Worm (Caenorhabditis elegans): Measurements from ENCODE around the gene brc-1.

Gene brc-1

ce11 chrIII:3862918-3863385 is at the start of gene brc-1:
Gene brc-1, minus strand, starts transcription at chrIII:3862968.
- no peak for TF ChIP-seq unc-62 (GFP tag; optimal IDR thresholded peaks at IDR 0.05)

DNA sequence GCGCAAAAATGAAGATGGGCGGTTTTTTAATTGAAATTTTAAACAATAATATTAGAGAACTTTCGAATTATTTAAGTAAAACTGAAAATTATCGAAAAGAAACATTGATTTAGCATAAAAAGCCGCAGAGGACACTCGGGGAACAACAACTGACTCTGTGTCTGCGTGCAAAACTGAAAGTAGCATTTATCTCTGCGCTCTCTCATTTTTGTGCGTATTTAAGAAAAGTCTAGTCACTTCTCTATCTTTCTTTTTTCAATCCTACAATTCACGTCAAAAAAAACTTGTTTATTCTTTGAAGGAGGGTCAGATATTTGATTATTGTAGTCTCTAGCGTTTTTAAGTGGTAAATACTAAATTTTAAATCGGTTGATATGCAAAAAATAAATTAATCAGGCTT is 45.4 kb upstream of the brc-1 start:
- no peak for TF ChIP-seq unc-62 (GFP tag; optimal IDR thresholded peaks at IDR 0.05)

ce11 chrIII:3907587-3907986 is 44.8 kb upstream of the brc-1 start, which contains the start of gene mmcm-1:
Gene mmcm-1, minus strand, starts transcription at chrIII:3907687.
- TF ChIP-seq unc-62 (GFP tag; optimal IDR thresholded peaks at IDR 0.05): no peak

DNA sequence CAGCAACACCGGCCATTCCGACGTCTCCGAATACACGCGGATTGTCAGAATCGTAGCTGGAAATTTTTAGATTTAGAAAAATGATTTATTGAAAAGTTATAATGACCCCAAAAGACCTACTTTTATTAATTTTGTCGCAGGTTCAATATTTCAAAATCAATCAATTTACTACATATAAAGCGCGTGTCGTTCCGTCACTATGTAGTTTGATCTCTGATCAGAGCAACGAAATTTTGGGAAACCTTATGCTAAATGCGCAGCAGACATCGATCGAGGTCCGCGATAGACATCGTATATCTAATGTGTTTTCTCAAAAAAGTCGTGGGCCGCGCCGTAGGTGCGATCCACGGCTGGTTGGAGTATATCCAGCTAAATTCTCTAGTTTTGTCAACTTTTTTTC is 43.7 kb upstream of the brc-1 start:
- TF ChIP-seq unc-62 (GFP tag; optimal IDR thresholded peaks at IDR 0.05): no peak

DNA sequence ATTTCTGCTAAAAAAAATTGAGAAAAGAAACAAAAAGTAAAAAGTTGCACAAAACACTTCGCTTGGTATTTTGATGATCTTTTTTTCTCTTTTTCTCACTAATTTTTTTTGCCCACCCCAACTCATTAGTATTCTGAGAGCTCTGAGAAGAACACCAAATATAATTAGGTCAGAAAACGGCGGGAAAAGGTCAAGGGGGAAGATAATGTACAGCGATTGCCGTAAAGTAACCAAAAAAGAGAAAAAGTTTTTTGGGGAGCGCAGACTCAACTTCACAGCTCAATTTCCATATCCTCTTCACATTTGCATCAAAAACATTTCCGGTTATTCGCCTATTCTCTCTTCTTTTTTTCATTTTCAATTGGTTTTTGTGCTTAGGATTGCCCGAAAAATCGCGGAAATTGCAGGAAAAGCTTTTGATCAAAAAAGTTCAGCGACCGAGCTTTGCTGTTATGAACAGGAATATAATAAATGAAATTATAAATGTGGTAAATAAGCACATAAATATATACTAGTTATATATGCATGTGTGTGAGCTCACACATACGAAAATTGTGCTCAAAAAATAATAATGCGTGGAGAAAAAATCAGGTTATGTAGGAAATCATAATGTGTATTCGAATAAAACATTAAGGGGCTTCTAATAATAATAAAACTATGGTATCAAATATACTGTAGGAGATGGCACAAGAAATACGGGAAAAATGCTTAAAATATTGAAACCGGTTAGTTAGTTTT is 40.0 kb upstream of the brc-1 start:
- no peak for TF ChIP-seq unc-62 (GFP tag; optimal IDR thresholded peaks at IDR 0.05)

DNA sequence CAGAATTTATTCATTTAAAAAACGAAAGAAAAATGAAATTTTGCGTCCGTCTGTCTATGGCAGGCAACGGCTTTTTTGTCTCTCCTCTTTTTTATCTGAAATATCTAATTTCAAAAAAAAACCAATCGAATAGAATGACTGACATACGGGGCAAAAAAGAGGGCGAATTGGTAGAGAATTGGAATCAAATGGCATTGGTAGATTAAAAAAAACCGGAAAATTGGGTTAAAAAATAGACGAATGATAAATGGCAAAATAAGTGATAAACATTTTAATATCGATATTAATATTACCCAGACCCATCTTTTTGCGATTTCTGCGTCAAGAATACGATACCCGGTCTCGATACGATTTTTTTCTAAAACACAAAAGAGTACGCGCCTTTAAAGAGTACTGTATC is 38.8 kb upstream of the brc-1 start, which contains the start of gene tir-1:
TSS of gene tir-1 (minus strand) at position 101 of the 400 bp plus-strand sequence.
- no peak for TF ChIP-seq unc-62 (GFP tag; optimal IDR thresholded peaks at IDR 0.05)

DNA sequence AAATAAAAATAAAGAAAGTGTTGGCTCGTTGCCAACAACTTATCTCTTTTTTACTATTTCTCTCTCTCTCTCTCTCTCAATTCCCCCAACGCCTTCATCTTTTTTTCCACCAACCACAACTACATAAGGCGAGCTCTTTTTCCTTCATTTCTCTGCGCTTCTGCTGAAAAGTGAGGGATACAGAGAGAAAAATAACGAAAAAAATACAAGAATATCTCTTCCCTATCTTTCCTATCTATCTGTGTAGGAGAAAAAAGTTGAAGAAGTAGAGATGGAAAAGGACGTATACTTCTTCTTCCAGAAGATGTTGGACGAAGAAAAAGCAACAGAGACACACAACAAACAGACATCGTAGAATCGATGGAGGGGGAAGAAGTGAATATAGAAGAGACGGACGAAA is 36.1 kb upstream of the brc-1 start:
- TF ChIP-seq unc-62 (GFP tag; optimal IDR thresholded peaks at IDR 0.05): no peak

DNA sequence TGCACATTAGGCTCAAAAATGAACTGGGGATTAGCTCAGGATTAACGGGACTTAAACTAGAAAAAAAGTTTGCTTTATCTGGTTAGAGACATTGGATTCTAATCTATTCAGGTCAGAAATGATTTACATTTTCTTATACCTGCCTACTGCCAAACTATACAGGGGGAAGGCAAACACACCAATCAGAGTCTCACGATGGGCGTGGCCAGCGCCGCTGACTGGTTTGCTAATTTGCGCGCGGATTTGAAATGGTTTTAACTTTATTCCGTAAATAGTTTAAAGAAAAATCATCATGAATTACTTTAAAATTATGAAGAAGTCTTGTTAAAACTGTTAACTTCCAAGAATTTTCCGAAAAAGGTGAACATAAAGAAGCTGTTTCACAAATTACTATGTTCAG is 35.6 kb upstream of the brc-1 start:
- TF ChIP-seq unc-62 (GFP tag; optimal IDR thresholded peaks at IDR 0.05): no peak

- TF ChIP-seq unc-62 (GFP tag; optimal IDR thresholded peaks at IDR 0.05): no peak
These were observed 31.2 kb upstream of the brc-1 start for ce11 chrIII:3893992-3894391.

DNA sequence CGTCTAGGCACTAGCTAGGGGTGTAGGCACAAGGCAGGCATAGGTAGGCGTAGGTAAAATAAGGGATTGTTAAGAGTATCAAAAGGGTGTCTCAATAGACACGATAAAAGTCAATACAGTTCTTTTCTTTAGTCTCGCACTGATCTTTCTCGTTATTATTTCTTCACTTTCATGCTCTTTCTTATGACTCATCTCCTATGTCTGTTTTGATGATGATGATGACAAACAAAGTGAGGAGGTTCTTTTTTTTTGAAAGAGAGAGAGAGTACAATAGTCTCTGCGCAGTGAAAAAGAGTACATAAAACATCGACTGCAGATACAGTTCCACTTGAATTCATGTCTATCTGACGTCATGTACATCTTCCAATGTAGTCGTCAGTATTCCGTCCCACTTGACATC is 27.1 kb upstream of the brc-1 start:
- no peak for TF ChIP-seq unc-62 (GFP tag; optimal IDR thresholded peaks at IDR 0.05)

- TF ChIP-seq unc-62 (GFP tag; optimal IDR thresholded peaks at IDR 0.05): no peak
These were observed 24.8 kb upstream of the brc-1 start for ce11 chrIII:3887586-3887985.

DNA sequence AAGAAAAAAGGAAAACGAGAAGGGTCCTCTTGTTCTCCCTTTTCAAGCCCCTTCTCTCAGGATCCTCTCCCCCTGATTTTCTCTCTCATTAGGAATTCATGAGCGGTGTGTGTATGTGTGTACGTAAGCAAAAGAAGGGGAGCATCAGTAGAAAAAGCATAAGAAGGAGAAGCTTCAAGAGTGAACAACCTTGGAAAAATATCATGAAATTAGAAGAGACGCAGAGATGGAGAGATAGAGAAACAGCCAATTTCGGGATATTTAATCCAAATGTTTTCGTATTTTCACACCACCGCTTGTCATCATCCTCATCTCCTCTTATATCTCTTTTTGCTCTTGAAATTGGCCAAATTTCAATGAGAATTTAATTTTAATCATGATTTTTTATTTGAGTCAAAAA is 20.4 kb upstream of the brc-1 start:
- no peak for TF ChIP-seq unc-62 (GFP tag; optimal IDR thresholded peaks at IDR 0.05)

- no peak for TF ChIP-seq unc-62 (GFP tag; optimal IDR thresholded peaks at IDR 0.05)
These were observed 16.4 kb upstream of the brc-1 start for ce11 chrIII:3878986-3879756.

- TF ChIP-seq unc-62 (GFP tag; optimal IDR thresholded peaks at IDR 0.05): no peak
These were observed 13.6 kb upstream of the brc-1 start for ce11 chrIII:3876197-3876897.

DNA sequence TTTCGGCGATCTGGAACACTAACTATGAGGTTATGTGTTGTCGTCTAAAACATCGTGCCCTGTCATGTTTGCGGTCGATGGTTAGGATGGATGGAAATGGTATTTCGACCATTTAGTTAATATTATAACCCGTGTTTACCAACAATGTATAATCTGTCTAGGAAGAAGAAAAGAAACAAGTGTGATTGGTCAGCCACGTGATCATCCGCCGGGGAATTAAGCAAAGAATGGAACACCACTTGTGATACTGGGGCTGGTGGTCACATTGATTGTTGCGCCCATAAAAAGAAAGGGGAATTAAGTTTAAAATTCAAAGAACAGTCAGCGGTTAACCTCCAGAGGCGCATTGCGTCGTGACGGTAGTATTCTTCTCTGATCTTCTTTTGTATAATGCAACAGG is 12.8 kb upstream of the brc-1 start:
- TF ChIP-seq unc-62 (GFP tag; optimal IDR thresholded peaks at IDR 0.05): no peak

DNA sequence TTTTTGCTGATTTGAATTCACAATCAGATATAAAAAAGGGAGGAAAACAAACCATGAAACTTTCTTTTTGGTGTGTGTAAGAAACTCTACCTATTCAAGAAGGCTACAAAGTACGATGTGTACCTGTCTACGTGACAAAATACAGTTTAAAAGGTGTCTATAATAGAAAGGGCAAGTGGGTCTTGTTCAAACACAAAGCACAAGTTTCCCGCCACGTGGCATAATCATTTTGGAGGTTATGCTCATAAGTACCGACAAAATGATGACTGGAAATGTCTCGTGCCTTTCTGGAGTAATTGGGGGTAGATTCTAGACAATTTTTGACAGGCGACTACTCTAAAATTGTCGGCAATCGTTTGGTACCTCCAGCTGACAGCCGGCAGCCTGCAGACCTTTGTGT is 12.1 kb upstream of the brc-1 start:
- no peak for TF ChIP-seq unc-62 (GFP tag; optimal IDR thresholded peaks at IDR 0.05)

All from whole organism, dauer.